Fruit fly (Drosophila melanogaster): ENCODE measurements around the gene CG4119.
A peak's percentile ranks its signal among the peaks of the same experiment; 100 is the strongest.

CG4119 gene

DNA sequence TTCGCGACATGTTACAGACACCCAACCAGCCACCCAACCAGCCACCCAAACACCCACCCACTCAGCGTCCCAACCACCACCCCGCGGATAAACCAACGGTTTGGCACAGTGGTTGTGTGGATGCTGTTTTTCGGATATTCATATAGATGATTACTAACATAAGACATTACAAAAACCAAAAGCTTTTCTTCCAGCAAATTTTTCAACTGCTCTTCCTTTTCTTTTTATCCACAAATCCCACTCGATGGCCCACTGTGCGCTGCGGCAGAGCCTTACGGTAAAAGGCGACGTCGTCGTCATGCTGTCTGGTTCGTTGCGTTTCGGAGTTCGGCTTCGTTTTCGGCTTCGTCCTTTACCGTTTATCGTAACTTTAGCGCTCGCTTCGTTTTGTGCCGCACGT lies 27.3 kb upstream of the CG4119 start (continued):
- peak; percentile 52 for TF ChIP-seq pb (GFP tag; optimal IDR thresholded peaks at IDR 0.05)
- no peak for TF ChIP-seq trem (tag; optimal IDR thresholded peaks at IDR 0.05)
- no peak for TF ChIP-seq CkIIα-i1 (GFP tag; IDR thresholded peaks at IDR 0.05)
- TF ChIP-seq CG11456 (GFP tag; IDR thresholded peaks at IDR 0.05), result peak; percentile 73
- no peak for TF ChIP-seq NK7.1 (GFP tag; optimal IDR thresholded peaks at IDR 0.05)
- TF ChIP-seq jing (GFP tag; optimal IDR thresholded peaks at IDR 0.05), result peak; percentile 24
- TF ChIP-seq CG18011 (GFP tag; optimal IDR thresholded peaks at IDR 0.05), result no peak
- peak; percentile 62 for TF ChIP-seq CG12391 (tag; optimal IDR thresholded peaks at IDR 0.05)
- TF ChIP-seq nau (GFP tag; optimal IDR thresholded peaks at IDR 0.05), result no peak
- peak; percentile 73 for TF ChIP-seq slbo (GFP tag; IDR thresholded peaks at IDR 0.05)
- TF ChIP-seq disco-r (GFP tag; optimal IDR thresholded peaks at IDR 0.05), result no peak
- peak; percentile 9 for TF ChIP-seq D19A (tag; optimal IDR thresholded peaks at IDR 0.05)
- TF ChIP-seq CG9727 (GFP tag; optimal IDR thresholded peaks at IDR 0.05), result peak; percentile 42
- peak; percentile 54 for TF ChIP-seq tap (tag; optimal IDR thresholded peaks at IDR 0.05)
- TF ChIP-seq CG18262 (tag; optimal IDR thresholded peaks at IDR 0.05), result peak; percentile 28
- TF ChIP-seq Six4 (GFP tag; optimal IDR thresholded peaks at IDR 0.05), result peak; percentile 19
- peak; percentile 68 for TF ChIP-seq CG2120 (GFP tag; optimal IDR thresholded peaks at IDR 0.05)
- TF ChIP-seq Ets97D (GFP tag; optimal IDR thresholded peaks at IDR 0.05), result no peak
- peak; percentile 53 for TF ChIP-seq CG12071 (GFP tag; optimal IDR thresholded peaks at IDR 0.05)
- TF ChIP-seq Dip2 (GFP tag; IDR thresholded peaks at IDR 0.05), result no peak
- TF ChIP-seq Oaz (GFP tag; IDR thresholded peaks at IDR 0.05), result 0 out of 2 replicates have a peak, but pooled peaks have one; percentile 19
- peak; percentile 50 for TF ChIP-seq repo (GFP tag; optimal IDR thresholded peaks at IDR 0.05)
- TF ChIP-seq CG10274 (GFP tag; optimal IDR thresholded peaks at IDR 0.05), result no peak
- TF ChIP-seq MESR4 (GFP tag; optimal IDR thresholded peaks at IDR 0.05), result no peak
- peak; percentile 56 for TF ChIP-seq PHDP (tag; optimal IDR thresholded peaks at IDR 0.05)
- peak; percentile 50; the same call in 1 of the 2 replicates for TF ChIP-seq CG1024 (GFP tag; IDR thresholded peaks at IDR 0.05)
- TF ChIP-seq Fer1 (GFP tag; optimal IDR thresholded peaks at IDR 0.05), result peak; percentile 83
- TF ChIP-seq tin (GFP tag; optimal IDR thresholded peaks at IDR 0.05), result peak; percentile 13
- no peak for TF ChIP-seq CG1832 (GFP tag; optimal IDR thresholded peaks at IDR 0.05)
- TF ChIP-seq Drgx (GFP tag; IDR thresholded peaks at IDR 0.05), result peak; percentile 39
- TF ChIP-seq pnt (GFP tag; optimal IDR thresholded peaks at IDR 0.05), result peak; percentile 41
- no peak for TF ChIP-seq CG9437 (GFP tag; optimal IDR thresholded peaks at IDR 0.05)
- peak; percentile 61 for TF ChIP-seq CG7786 (GFP tag; optimal IDR thresholded peaks at IDR 0.05)
- TF ChIP-seq Fer2 (tag; optimal IDR thresholded peaks at IDR 0.05), result peak; percentile 39
- no peak for TF ChIP-seq Dp (GFP tag; optimal IDR thresholded peaks at IDR 0.05)
- no peak for TF ChIP-seq Abd-B (GFP tag; optimal IDR thresholded peaks at IDR 0.05)
- no peak for TF ChIP-seq sima (GFP tag; optimal IDR thresholded peaks at IDR 0.05)
- TF ChIP-seq cg (GFP tag; optimal IDR thresholded peaks at IDR 0.05), result no peak
- TF ChIP-seq CG3281 (GFP tag; optimal IDR thresholded peaks at IDR 0.05), result peak; percentile 57
- no peak for TF ChIP-seq tll (GFP tag; optimal IDR thresholded peaks at IDR 0.05)
- no peak for TF ChIP-seq wor (GFP tag; IDR thresholded peaks at IDR 0.05)
- no peak for TF ChIP-seq Kr (GFP tag; optimal IDR thresholded peaks at IDR 0.05)
- no peak for TF ChIP-seq sens-2 (GFP tag; IDR thresholded peaks at IDR 0.05)
- TF ChIP-seq vvl (GFP tag; IDR thresholded peaks at IDR 0.05), result peak; percentile 84
- no peak for TF ChIP-seq sr (GFP tag; IDR thresholded peaks at IDR 0.05)
- TF ChIP-seq CG1602 (GFP tag; optimal IDR thresholded peaks at IDR 0.05), result peak; percentile 30
- no peak for TF ChIP-seq Sox100B (GFP tag; optimal IDR thresholded peaks at IDR 0.05)
- no peak for TF ChIP-seq ac (GFP tag; optimal IDR thresholded peaks at IDR 0.05)
- no peak for TF ChIP-seq Doc3 (GFP tag; IDR thresholded peaks at IDR 0.05; ENCODE audit: partially characterized antibody)
- peak; percentile 82 for TF ChIP-seq row (GFP tag; IDR thresholded peaks at IDR 0.05)
- peak; percentile 81 for TF ChIP-seq CG13894 (tag; optimal IDR thresholded peaks at IDR 0.05)

Measured in whole organism, embryonic.